Worm (Caenorhabditis elegans) whole organism, early embryonic: Measurements from ENCODE around the gene Y39A1A.10.

Experiments used
- B0310.2 ChIP-seq: sonication (generic microtip); optimal IDR thresholded peaks from 2 replicates; lab custom pipeline; 2016; ENCODE audit warnings: mild to moderate bottlenecking, missing genetic modification characterization, missing compliant biosample characterization
- F13C5.2 ChIP-seq: sonication (generic microtip); optimal IDR thresholded peaks from 2 replicates; lab custom pipeline; 2017; ENCODE audit warnings: mild to moderate bottlenecking, missing genetic modification characterization, inconsistent platforms, missing compliant biosample characterization
- aly-1 ChIP-seq: sonication (generic microtip); optimal IDR thresholded peaks from 2 replicates; lab custom pipeline; 2016; ENCODE audit warnings: missing genetic modification characterization, missing compliant biosample characterization
- ama-1 ChIP-seq: fragments of 150-350 bp; optimal IDR thresholded peaks from 2 replicates; lab custom pipeline; 2014
- ceh-13 ChIP-seq: fragments of 200-800 bp; sonication (Bioruptor generic); optimal IDR thresholded peaks from 2 replicates; lab custom pipeline; 2018; ENCODE audit warnings: mild to moderate bottlenecking, missing genetic modification characterization, missing compliant biosample characterization
- ceh-36 ChIP-seq: sonication (generic microtip); optimal IDR thresholded peaks from 2 replicates; lab custom pipeline; 2016; ENCODE audit warnings: missing genetic modification characterization, inconsistent platforms, missing compliant biosample characterization
- ets-7 ChIP-seq: sonication (generic microtip); optimal IDR thresholded peaks from 2 replicates; lab custom pipeline; 2016; ENCODE audit warnings: missing genotype, missing genetic modification characterization, missing compliant biosample characterization
- flt-1 ChIP-seq: fragments of 200-800 bp; sonication (Bioruptor generic); IDR thresholded peaks from 2 replicates; pipeline ENCODE4 v1.3.6; 2022; ENCODE audit warnings: missing genetic modification characterization, missing compliant biosample characterization
- hmbx-1 ChIP-seq: sonication (generic microtip); optimal IDR thresholded peaks from 2 replicates; lab custom pipeline; 2016; ENCODE audit warnings: mild to moderate bottlenecking, missing genetic modification characterization, missing compliant biosample characterization
- hmg-4 ChIP-seq: fragments of 200-800 bp; sonication (Bioruptor generic); optimal IDR thresholded peaks from 2 replicates; lab custom pipeline; 2018; ENCODE audit warnings: mild to moderate bottlenecking, missing genetic modification characterization, missing compliant biosample characterization
- hnd-1 ChIP-seq: sonication (generic microtip); optimal IDR thresholded peaks from 2 replicates; lab custom pipeline; 2016; ENCODE audit warnings: missing genetic modification characterization, missing compliant biosample characterization
- pes-1 ChIP-seq: fragments of 200-800 bp; sonication (Bioruptor generic); IDR thresholded peaks from 2 replicates; pipeline ENCODE4 v1.3.6; 2022; ENCODE audit warnings: missing genetic modification reagents, missing genetic modification characterization, missing compliant biosample characterization
- scrt-1 ChIP-seq: fragments of 200-800 bp; sonication (Bioruptor generic); IDR thresholded peaks from 2 replicates; pipeline ENCODE4 v1.3.6; 2022; ENCODE audit warnings: missing genetic modification characterization, missing compliant biosample characterization
- sea-1 ChIP-seq: fragments of 200-800 bp; sonication (Bioruptor generic); conservative IDR thresholded peaks from 2 replicates; pipeline ENCODE4 v1.3.6; 2022; ENCODE audit warnings: missing genetic modification characterization, missing compliant biosample characterization
- tbx-11 ChIP-seq: fragments of 200-800 bp; sonication (Bioruptor generic); IDR thresholded peaks from 2 replicates; pipeline ENCODE4 v1.3.6; 2022; ENCODE audit warnings: missing genetic modification characterization, missing compliant biosample characterization
- tbx-37 ChIP-seq: fragments of 200-800 bp; sonication (Bioruptor generic); conservative IDR thresholded peaks from 2 replicates; pipeline ENCODE4 v1.3.6; 2022; ENCODE audit warnings: missing genetic modification reagents, missing genetic modification characterization, missing compliant biosample characterization
- tra-4 ChIP-seq: sonication (generic microtip); optimal IDR thresholded peaks from 2 replicates; lab custom pipeline; 2017; ENCODE audit warnings: missing genetic modification characterization, missing compliant biosample characterization

Y39A1A.10 gene

ce11 chrIII:10615166-10615565 lies 17.4 kb upstream of the Y39A1A.10 start, which contains the start of gene mrpl-22:
Gene mrpl-22, plus strand, starts transcription at chrIII:10615466.
- TF ChIP-seq B0310.2: no peak
- no peak for TF ChIP-seq ceh-13
- no peak for TF ChIP-seq aly-1 (tag; lab: Kevin White, UChicago)
- no peak for TF ChIP-seq hmbx-1
- no peak for TF ChIP-seq F13C5.2
- no peak for TF ChIP-seq tbx-37 (GFP tag; lab: Robert Waterston, UW)
- TF ChIP-seq pes-1: no peak
- no peak for TF ChIP-seq hnd-1 (tag; lab: Kevin White, UChicago)
- no peak for TF ChIP-seq tbx-11 (GFP tag; lab: Robert Waterston, UW)
- no peak for TF ChIP-seq hmg-4 (GFP tag; lab: Kevin White, UChicago)

ce11 chrIII:10621208-10621607 lies 11.3 kb upstream of the Y39A1A.10 start, which contains the start of the genes lron-10 and hpr-9:
Gene lron-10, minus strand, starts transcription at chrIII:10621369.
Gene hpr-9, plus strand, starts transcription at chrIII:10621551.
- TF ChIP-seq tbx-37 (GFP tag; lab: Robert Waterston, UW) (peak; percentile 51; the same call in 1 of the 2 replicates), ets-7 (no peak), tra-4 (tag; lab: Kevin White, UChicago) (no peak), pes-1 (0 out of 2 replicates have a peak, but pooled peaks have one; percentile 56)

ce11 chrIII:10624564-10624963 lies 8.0 kb upstream of the Y39A1A.10 start:
- peak; percentile 92 for TF ChIP-seq flt-1 (GFP tag; lab: Robert Waterston, UW)
- peak; percentile 90 for TF ChIP-seq aly-1 (tag; lab: Kevin White, UChicago)
- TF ChIP-seq scrt-1: peak; percentile 93
- peak; percentile 69 for TF ChIP-seq F13C5.2
- peak; percentile 67 for TF ChIP-seq tra-4 (tag; lab: Kevin White, UChicago)
- peak; percentile 90 for TF ChIP-seq hmg-4 (GFP tag; lab: Kevin White, UChicago)
- peak; percentile 86 for TF ChIP-seq tbx-11 (GFP tag; lab: Robert Waterston, UW)
- TF ChIP-seq sea-1 (GFP tag; lab: Robert Waterston, UW): peak; percentile 89
- peak; percentile 78 for TF ChIP-seq tbx-37 (GFP tag; lab: Robert Waterston, UW)
- TF ChIP-seq ceh-13: peak; percentile 65
- TF ChIP-seq hmbx-1: peak; percentile 63
- peak; percentile 92 for TF ChIP-seq pes-1
- peak; percentile 68 for TF ChIP-seq hnd-1 (tag; lab: Kevin White, UChicago)
- TF ChIP-seq ama-1 (lab: Kevin White, UChicago): no peak
- no peak for TF ChIP-seq ets-7
- peak; percentile 47 for TF ChIP-seq B0310.2
- TF ChIP-seq ceh-36 (tag; lab: Kevin White, UChicago): peak; percentile 87

- no peak for TF ChIP-seq flt-1 (GFP tag; lab: Robert Waterston, UW)
- no peak for TF ChIP-seq hnd-1 (tag; lab: Kevin White, UChicago)
- TF ChIP-seq B0310.2: no peak
- no peak for TF ChIP-seq tra-4 (tag; lab: Kevin White, UChicago)
- TF ChIP-seq ceh-36 (tag; lab: Kevin White, UChicago): no peak
- TF ChIP-seq hmbx-1: no peak
- TF ChIP-seq ceh-13: no peak
- no peak for TF ChIP-seq scrt-1
- TF ChIP-seq aly-1 (tag; lab: Kevin White, UChicago): no peak
- TF ChIP-seq ama-1 (lab: Kevin White, UChicago): no peak
- no peak for TF ChIP-seq sea-1 (GFP tag; lab: Robert Waterston, UW)
- no peak for TF ChIP-seq pes-1
- TF ChIP-seq F13C5.2: no peak
- TF ChIP-seq tbx-11 (GFP tag; lab: Robert Waterston, UW): no peak
- no peak for TF ChIP-seq ets-7
- TF ChIP-seq hmg-4 (GFP tag; lab: Kevin White, UChicago): no peak
- no peak for TF ChIP-seq tbx-37 (GFP tag; lab: Robert Waterston, UW)
Measured at ce11 chrIII:10628360-10628759, 4.2 kb upstream of the Y39A1A.10 start.

ce11 chrIII:10629043-10629442 lies 3.5 kb upstream of the Y39A1A.10 start, which contains the start of gene swt-4:
Gene swt-4, minus strand, starts transcription at chrIII:10629143.
- TF ChIP-seq sea-1 (GFP tag; lab: Robert Waterston, UW) (no peak), ets-7 (no peak), flt-1 (GFP tag; lab: Robert Waterston, UW) (no peak), scrt-1 (no peak), hmg-4 (GFP tag; lab: Kevin White, UChicago) (no peak), pes-1 (no peak), ceh-13 (no peak), tra-4 (tag; lab: Kevin White, UChicago) (no peak), ama-1 (lab: Kevin White, UChicago) (no peak), tbx-37 (GFP tag; lab: Robert Waterston, UW) (no peak)

ce11 chrIII:10629795-10630194 lies 2.7 kb upstream of the Y39A1A.10 start:
- no peak for TF ChIP-seq hmg-4 (GFP tag; lab: Kevin White, UChicago)
- TF ChIP-seq hmbx-1: no peak
- no peak for TF ChIP-seq B0310.2
- TF ChIP-seq flt-1 (GFP tag; lab: Robert Waterston, UW): no peak
- TF ChIP-seq F13C5.2: no peak
- TF ChIP-seq ceh-13: no peak
- no peak for TF ChIP-seq aly-1 (tag; lab: Kevin White, UChicago)
- no peak for TF ChIP-seq scrt-1
- TF ChIP-seq ama-1 (lab: Kevin White, UChicago): no peak
- TF ChIP-seq tra-4 (tag; lab: Kevin White, UChicago): no peak
- no peak for TF ChIP-seq tbx-37 (GFP tag; lab: Robert Waterston, UW)
- TF ChIP-seq tbx-11 (GFP tag; lab: Robert Waterston, UW): no peak
- no peak for TF ChIP-seq ceh-36 (tag; lab: Kevin White, UChicago)
- no peak for TF ChIP-seq sea-1 (GFP tag; lab: Robert Waterston, UW)
- no peak for TF ChIP-seq ets-7
- no peak for TF ChIP-seq pes-1
- no peak for TF ChIP-seq hnd-1 (tag; lab: Kevin White, UChicago)

- TF ChIP-seq F13C5.2: no peak
- TF ChIP-seq hnd-1 (tag; lab: Kevin White, UChicago): no peak
- TF ChIP-seq B0310.2: no peak
- no peak for TF ChIP-seq flt-1 (GFP tag; lab: Robert Waterston, UW)
- no peak for TF ChIP-seq pes-1
- no peak for TF ChIP-seq hmg-4 (GFP tag; lab: Kevin White, UChicago)
- no peak for TF ChIP-seq tra-4 (tag; lab: Kevin White, UChicago)
- TF ChIP-seq sea-1 (GFP tag; lab: Robert Waterston, UW): no peak
- TF ChIP-seq ceh-13: no peak
- no peak for TF ChIP-seq scrt-1
- TF ChIP-seq hmbx-1: no peak
- TF ChIP-seq ceh-36 (tag; lab: Kevin White, UChicago): no peak
- TF ChIP-seq aly-1 (tag; lab: Kevin White, UChicago): no peak
- no peak for TF ChIP-seq ama-1 (lab: Kevin White, UChicago)
- TF ChIP-seq tbx-37 (GFP tag; lab: Robert Waterston, UW): no peak
- TF ChIP-seq ets-7: no peak
Measured at ce11 chrIII:10631870-10632509, 538 bp upstream of the Y39A1A.10 start.
